Fruit fly (Drosophila melanogaster): ENCODE results near the gene HipHop.

DNA sequence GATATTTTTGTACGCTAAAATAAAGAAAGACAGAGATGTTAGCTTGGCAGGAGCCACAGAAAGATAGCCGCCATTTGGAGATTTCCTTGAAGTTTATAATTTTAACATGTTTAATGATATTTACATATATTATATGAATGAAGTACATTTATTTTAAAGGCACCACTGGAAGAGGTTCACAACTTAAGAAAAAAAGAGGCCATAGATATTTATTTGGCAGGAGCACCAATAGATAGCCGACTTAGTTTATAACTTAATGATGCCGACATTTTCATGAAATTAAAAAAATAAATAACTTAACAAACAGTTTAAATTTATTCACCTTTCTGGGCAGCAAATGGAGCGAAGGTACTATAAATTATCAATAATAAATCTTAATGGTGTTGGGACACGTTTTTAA, 1.1 kb downstream of the HipHop start:
- TF ChIP-seq CG32264 (GFP tag; optimal IDR thresholded peaks at IDR 0.05): no peak
- TF ChIP-seq usp (GFP tag; optimal IDR thresholded peaks at IDR 0.05): no peak
- TF ChIP-seq Hr78 (GFP tag; optimal IDR thresholded peaks at IDR 0.05): no peak
- TF ChIP-seq GATAd (GFP tag; optimal IDR thresholded peaks at IDR 0.05): no peak

Data from whole organism, wandering third instar larva.